Worm (Caenorhabditis elegans) whole organism, L3 larva: ENCODE data around the gene cyp-33C7.

Source experiments
- R02D3.7 ChIP-seq: fragments of 150-350 bp; optimal IDR thresholded peaks from 2 replicates; lab custom pipeline; 2014; ENCODE audit warnings: missing biosample characterization, missing genetic modification characterization
- ZK546.5 ChIP-seq: sonication (generic microtip); optimal IDR thresholded peaks from 2 replicates; lab custom pipeline; 2017; ENCODE audit warnings: missing biosample characterization, missing genetic modification characterization
- aly-2 ChIP-seq: fragments of 150-350 bp; optimal IDR thresholded peaks from 2 replicates; lab custom pipeline; 2014; ENCODE audit warnings: missing biosample characterization, missing genetic modification characterization
- ama-1 ChIP-seq: fragments of 150-350 bp; optimal IDR thresholded peaks from 2 replicates; lab custom pipeline; 2018
- ceh-16 ChIP-seq: sonication (generic microtip); optimal IDR thresholded peaks from 2 replicates; lab custom pipeline; 2017; ENCODE audit warnings: missing biosample characterization, missing genetic modification characterization
- ceh-28 ChIP-seq: fragments of 150-350 bp; optimal IDR thresholded peaks from 2 replicates; lab custom pipeline; 2014; ENCODE audit warnings: missing biosample characterization, missing genetic modification reagents, missing genetic modification characterization
- ceh-9 ChIP-seq: sonication (generic microtip); optimal IDR thresholded peaks from 2 replicates; lab custom pipeline; 2018; ENCODE audit warnings: missing biosample characterization, missing genetic modification characterization
- egl-27 ChIP-seq: sonication (generic microtip); optimal IDR thresholded peaks from 4 replicates; lab custom pipeline; 2017; ENCODE audit warnings: missing biosample characterization, missing genetic modification reagents, missing genetic modification characterization
- elt-2 ChIP-seq: sonication (generic microtip); optimal IDR thresholded peaks from 2 replicates; lab custom pipeline; 2016; ENCODE audit warnings: missing genetic modification reagents, mild to moderate bottlenecking, missing genetic modification characterization, missing compliant biosample characterization
- elt-3 ChIP-seq, 3 experiments: fragments of 150-350 bp in 1 of 3; sonication (generic microtip) in 2 of 3; optimal IDR thresholded peaks; 2 replicates in 2 of 3; 4 replicates in 1 of 3; lab custom pipeline; 2014 to 2017; ENCODE audit warnings: missing biosample characterization in 3 of 3, missing genetic modification characterization in 3 of 3
- fkh-10 ChIP-seq: sonication (generic microtip); optimal IDR thresholded peaks from 2 replicates; lab custom pipeline; 2017; ENCODE audit warnings: missing biosample characterization, missing genetic modification reagents, missing genetic modification characterization
- fos-1 ChIP-seq: fragments of 150-350 bp; optimal IDR thresholded peaks from 2 replicates; lab custom pipeline; 2014; ENCODE audit warnings: missing biosample characterization, missing genetic modification characterization
- hmg-11 ChIP-seq: sonication (generic microtip); optimal IDR thresholded peaks from 2 replicates; lab custom pipeline; 2016; ENCODE audit warnings: missing genetic modification characterization, missing compliant biosample characterization
- jun-1 ChIP-seq: fragments of 150-350 bp; optimal IDR thresholded peaks from 2 replicates; lab custom pipeline; 2014; ENCODE audit warnings: missing biosample characterization, missing genetic modification reagents, missing genetic modification characterization
- lin-15B ChIP-seq: fragments of 150-350 bp; optimal IDR thresholded peaks from 2 replicates; lab custom pipeline; 2014; ENCODE audit warnings: missing biosample characterization, missing genetic modification characterization
- lin-39 ChIP-seq: fragments of 150-350 bp; optimal IDR thresholded peaks from 2 replicates; lab custom pipeline; 2018; ENCODE audit warnings: missing biosample characterization, missing genetic modification reagents, missing genetic modification characterization
- mml-1 ChIP-seq: fragments of 150-350 bp; sonication (generic microtip); optimal IDR thresholded peaks from 3 replicates; lab custom pipeline; 2014; ENCODE audit warnings: missing biosample characterization, missing genetic modification characterization
- nfya-1 ChIP-seq: sonication (generic microtip); optimal IDR thresholded peaks from 2 replicates; lab custom pipeline; 2017; ENCODE audit warnings: missing genetic modification characterization, mild to moderate bottlenecking, missing compliant biosample characterization, antibody characterized with exemption, moderate library complexity; ENCODE audit not compliant: insufficient read depth
- nhr-23 ChIP-seq: fragments of 150-350 bp; optimal IDR thresholded peaks from 2 replicates; lab custom pipeline; 2014; ENCODE audit warnings: missing biosample characterization, missing genetic modification reagents, missing genetic modification characterization
- nhr-237 ChIP-seq: fragments of 150-350 bp; optimal IDR thresholded peaks from 2 replicates; lab custom pipeline; 2014; ENCODE audit warnings: missing biosample characterization, missing genetic modification characterization
- nhr-25 ChIP-seq: sonication (generic microtip); optimal IDR thresholded peaks from 2 replicates; lab custom pipeline; 2017; ENCODE audit warnings: missing biosample characterization, missing genetic modification characterization
- nhr-28 ChIP-seq: fragments of 150-350 bp; optimal IDR thresholded peaks from 2 replicates; lab custom pipeline; 2014; ENCODE audit warnings: missing biosample characterization, missing genetic modification characterization
- nhr-43 ChIP-seq: sonication (generic microtip); optimal IDR thresholded peaks from 2 replicates; lab custom pipeline; 2016; ENCODE audit warnings: mild to moderate bottlenecking, missing genetic modification characterization, missing compliant biosample characterization; ENCODE audit not compliant: poor library complexity, severe bottlenecking
- nhr-67 ChIP-seq: fragments of 150-350 bp; optimal IDR thresholded peaks from 2 replicates; lab custom pipeline; 2014; ENCODE audit warnings: missing biosample characterization, missing genetic modification characterization
- nhr-76 ChIP-seq: fragments of 150-350 bp; sonication (generic microtip); optimal IDR thresholded peaks from 5 replicates; lab custom pipeline; 2014; ENCODE audit warnings: missing biosample characterization, missing genetic modification characterization
- nhr-77 ChIP-seq: fragments of 150-350 bp; optimal IDR thresholded peaks from 2 replicates; lab custom pipeline; 2014; ENCODE audit warnings: missing biosample characterization, missing genetic modification characterization
- pha-4 ChIP-seq: fragments of 150-350 bp; optimal IDR thresholded peaks from 2 replicates; lab custom pipeline; 2014; ENCODE audit warnings: missing biosample characterization, missing genetic modification reagents, missing genetic modification characterization
- pqm-1 ChIP-seq: fragments of 150-350 bp; optimal IDR thresholded peaks from 2 replicates; lab custom pipeline; 2017; ENCODE audit warnings: missing biosample characterization, missing genetic modification characterization, inconsistent platforms
- skn-1 ChIP-seq: fragments of 150-350 bp; optimal IDR thresholded peaks from 2 replicates; lab custom pipeline; 2014; ENCODE audit warnings: missing biosample characterization, missing genetic modification characterization
- snpc-4 ChIP-seq: fragments of 150-350 bp; optimal IDR thresholded peaks from 2 replicates; lab custom pipeline; 2014; ENCODE audit warnings: missing biosample characterization, missing genetic modification characterization
- tbx-2 ChIP-seq: sonication (generic microtip); optimal IDR thresholded peaks from 2 replicates; lab custom pipeline; 2016; ENCODE audit warnings: mild to moderate bottlenecking, missing genetic modification characterization, missing compliant biosample characterization
- unc-62 ChIP-seq: fragments of 150-350 bp; sonication (generic microtip); optimal IDR thresholded peaks from 4 replicates; lab custom pipeline; 2014; ENCODE audit warnings: missing biosample characterization, missing genetic modification reagents, missing genetic modification characterization
- zag-1 ChIP-seq: fragments of 150-350 bp; optimal IDR thresholded peaks from 2 replicates; lab custom pipeline; 2014; ENCODE audit warnings: missing biosample characterization, missing genetic modification characterization
- ztf-4 ChIP-seq: fragments of 150-350 bp; optimal IDR thresholded peaks from 2 replicates; lab custom pipeline; 2014; ENCODE audit warnings: missing biosample characterization, missing genetic modification characterization

Gene cyp-33C7

ce11 chrV:2278543-2278942, 28.2 kb downstream of the cyp-33C7 start, which contains the start of gene fbxa-137:
TSS of gene fbxa-137 (plus strand) at chrV:2278816.
- no peak for TF ChIP-seq ceh-9 (tag; lab: Kevin White, UChicago)
- TF ChIP-seq pqm-1 (tag; lab: Kevin White, UChicago) = no peak
- TF ChIP-seq lin-39 (tag; lab: Kevin White, UChicago) = no peak

ce11 chrV:2281499-2281898, 31.2 kb downstream of the cyp-33C7 start, which contains the start of gene nhr-228:
TSS of gene nhr-228 (plus strand) at chrV:2281759.
- TF ChIP-seq nhr-25 (tag; lab: Kevin White, UChicago) (peak; percentile 38), aly-2 (no peak), tbx-2 (no peak), ZK546.5 (tag; lab: Kevin White, UChicago) (no peak), ztf-4 (tag; lab: Kevin White, UChicago) (no peak), R02D3.7 (tag; lab: Kevin White, UChicago) (no peak), nhr-43 (no peak), lin-39 (tag; lab: Kevin White, UChicago) (no peak), nhr-23 (peak; percentile 46), elt-3 (tag; optimal IDR thresholded peaks at IDR 0.05; lab: Kevin White, UChicago) (no peak), elt-2 (tag; lab: Kevin White, UChicago) (peak; percentile 29), nhr-28 (tag; lab: Kevin White, UChicago) (no peak), egl-27 (tag; lab: Kevin White, UChicago) (no peak), jun-1 (tag; lab: Kevin White, UChicago) (peak; percentile 22), ceh-16 (tag; lab: Kevin White, UChicago) (no peak), nhr-67 (tag; lab: Kevin White, UChicago) (no peak), snpc-4 (tag; lab: Kevin White, UChicago) (peak; percentile 17), ceh-28 (tag; lab: Kevin White, UChicago) (no peak), nfya-1 (tag; lab: Kevin White, UChicago) (peak; percentile 54), fos-1 (tag; lab: Kevin White, UChicago) (no peak), ama-1 (lab: Kevin White, UChicago) (no peak), ceh-9 (tag; lab: Kevin White, UChicago) (no peak), skn-1 (tag; lab: Kevin White, UChicago) (peak; percentile 84), nhr-237 (tag; lab: Kevin White, UChicago) (no peak), nhr-76 (tag; lab: Kevin White, UChicago) (no peak), pha-4 (peak; percentile 91), hmg-11 (peak; percentile 66), mml-1 (no peak), fkh-10 (GFP tag; lab: Kevin White, UChicago) (no peak), unc-62 (GFP tag; lab: Kevin White, UChicago) (no peak), nhr-77 (no peak), lin-15B (tag; lab: Kevin White, UChicago) (peak; percentile 49), zag-1 (tag; lab: Kevin White, UChicago) (no peak)

- peak; percentile 15 for TF ChIP-seq pha-4
- TF ChIP-seq elt-3 (tag; optimal IDR thresholded peaks at IDR 0.05; lab: Kevin White, UChicago) = no peak
These were observed 34.8 kb downstream of the cyp-33C7 start, which contains the start of gene nhr-227 for ce11 chrV:2285107-2285506. TSS of gene nhr-227 (plus strand) at chrV:2285432.

- TF ChIP-seq nhr-77 (no peak), pha-4 (peak; percentile 76)
These were observed 40.0 kb downstream of the cyp-33C7 start, which contains the start of gene nhr-225 for ce11 chrV:2290329-2290728. TSS of gene nhr-225 (minus strand) at chrV:2290474.

- peak; percentile 37 for TF ChIP-seq elt-2 (tag; lab: Kevin White, UChicago)
- TF ChIP-seq ztf-4 (tag; lab: Kevin White, UChicago) = no peak
These were observed 41.9 kb downstream of the cyp-33C7 start, which contains the start of gene nhr-115 for ce11 chrV:2292240-2292639. TSS of gene nhr-115 (plus strand) at chrV:2292540.
